Fruit fly (Drosophila melanogaster): ENCODE measurements around the gene Galt.

- TF ChIP-seq CG16863 (GFP tag; optimal IDR thresholded peaks at IDR 0.05) (no peak), CG6272 (GFP tag; IDR thresholded peaks at IDR 0.05) (no peak), CG14014 (GFP tag; IDR thresholded peaks at IDR 0.05) (no peak), CG18764 (GFP tag; optimal IDR thresholded peaks at IDR 0.05) (no peak), vvl (GFP tag; IDR thresholded peaks at IDR 0.05) (peak; percentile 22; the same call in 1 of the 2 replicates), CG7987 (GFP tag; optimal IDR thresholded peaks at IDR 0.05) (no peak), CG8388 (GFP tag; optimal IDR thresholded peaks at IDR 0.05) (no peak), CG18476 (GFP tag; optimal IDR thresholded peaks at IDR 0.05) (no peak), NfI (GFP tag; optimal IDR thresholded peaks at IDR 0.05) (no peak), maf-S (GFP tag; optimal IDR thresholded peaks at IDR 0.05) (peak; percentile 6), hbn (GFP tag; IDR thresholded peaks at IDR 0.05; ENCODE audit: partially characterized antibody) (peak; percentile 72), wor (GFP tag; IDR thresholded peaks at IDR 0.05) (no peak), CG6683 (GFP tag; optimal IDR thresholded peaks at IDR 0.05) (no peak), gcm2 (GFP tag; optimal IDR thresholded peaks at IDR 0.05) (no peak)
Measured at dm6 chr2L:6622642-6623162, 45.1 kb downstream of the Galt start, which contains the start of gene CG34345.

Data from whole organism, embryonic.